Fruit fly (Drosophila melanogaster): ENCODE data around the gene eIF4E1.
A peak's percentile ranks its signal among the peaks of the same experiment; 100 is the strongest.

The eIF4E1 gene

DNA sequence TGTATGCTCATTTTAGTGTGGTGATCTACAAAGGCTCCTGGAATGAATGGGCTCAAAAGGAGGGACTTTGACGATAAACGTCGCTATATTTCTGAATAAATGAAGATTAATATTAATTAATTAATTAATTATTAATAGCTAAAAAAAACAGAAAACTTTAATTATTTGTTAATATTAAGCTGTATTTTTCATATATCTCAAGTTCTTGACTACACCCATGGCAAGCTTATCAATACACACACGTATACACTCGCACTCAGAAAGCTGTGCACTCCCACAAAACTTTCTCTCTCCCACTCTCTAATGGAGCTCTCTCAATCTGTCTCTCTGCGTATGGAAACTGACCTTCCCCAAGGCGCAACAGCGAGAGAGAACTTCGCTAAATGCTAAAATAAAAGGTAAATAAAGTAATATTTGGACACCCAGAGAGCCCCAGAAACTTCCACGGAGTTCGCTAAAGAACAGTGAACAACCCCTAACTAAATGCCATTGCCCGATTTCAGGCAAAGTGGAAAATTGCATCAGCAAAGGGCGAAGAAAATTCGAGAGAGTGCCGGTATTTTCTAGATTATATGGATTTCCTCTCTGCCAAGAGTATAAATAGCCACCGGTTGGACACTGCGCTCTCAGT is 28.8 kb downstream of the eIF4E1 start (continued):
- TF ChIP-seq bigmax (GFP tag; optimal IDR thresholded peaks at IDR 0.05) (no peak), ato (GFP tag; IDR thresholded peaks at IDR 0.05; ENCODE audit: partially characterized antibody) (no peak), CG43689 (GFP tag; IDR thresholded peaks at IDR 0.05) (no peak), CG15514 (GFP tag; optimal IDR thresholded peaks at IDR 0.05) (peak; percentile 56), CG11560 (tag; IDR thresholded peaks at IDR 0.05) (no peak), sc (optimal IDR thresholded peaks at IDR 0.05) (no peak), sc (GFP tag; optimal IDR thresholded peaks at IDR 0.05) (peak; percentile 55), CG16813 (GFP tag; IDR thresholded peaks at IDR 0.05; ENCODE audit: partially characterized antibody) (no peak), dan (GFP tag; IDR thresholded peaks at IDR 0.05) (no peak), CG11723 (GFP tag; optimal IDR thresholded peaks at IDR 0.05) (peak; percentile 51), gcm (GFP tag; optimal IDR thresholded peaks at IDR 0.05) (peak; percentile 33), Xrp1 (GFP tag; IDR thresholded peaks at IDR 0.05) (peak; percentile 75), peb (GFP tag; IDR thresholded peaks at IDR 0.05) (peak; percentile 40), repo (GFP tag; optimal IDR thresholded peaks at IDR 0.05) (no peak), CG2875 (GFP tag; optimal IDR thresholded peaks at IDR 0.05) (peak; percentile 64), CG8388 (GFP tag; optimal IDR thresholded peaks at IDR 0.05) (peak; percentile 67), pros (GFP tag; optimal IDR thresholded peaks at IDR 0.05) (no peak), B-H2 (GFP tag; optimal IDR thresholded peaks at IDR 0.05) (peak; percentile 69), H2.0 (GFP tag; IDR thresholded peaks at IDR 0.05) (peak; percentile 54; the same call in 1 of the 2 replicates), ftz-f1 (GFP tag; optimal IDR thresholded peaks at IDR 0.05) (no peak), CG9437 (GFP tag; optimal IDR thresholded peaks at IDR 0.05) (peak; percentile 22), CG17612 (GFP tag; IDR thresholded peaks at IDR 0.05) (0 out of 2 replicates have a peak, but pooled peaks have one; percentile 24), Opbp (GFP tag; IDR thresholded peaks at IDR 0.05; ENCODE audit: partially characterized antibody) (peak; percentile 45; the same call in 1 of the 3 replicates), sna (GFP tag; IDR thresholded peaks at IDR 0.05; ENCODE audit: partially characterized antibody) (peak; percentile 67; the same call in 1 of the 2 replicates), phol (tag; optimal IDR thresholded peaks at IDR 0.05) (peak; percentile 68), pan (optimal IDR thresholded peaks at IDR 0.05) (no peak), pan (GFP tag; optimal IDR thresholded peaks at IDR 0.05 in 1 of 2, IDR thresholded peaks at IDR 0.05 in 1 of 2) (peak in 1 of 2 experiments; percentile 50), CG3407 (GFP tag; optimal IDR thresholded peaks at IDR 0.05) (peak; percentile 54), Sox102F (GFP tag; optimal IDR thresholded peaks at IDR 0.05) (peak; percentile 76), sob (GFP tag; IDR thresholded peaks at IDR 0.05) (peak; percentile 85), kni (GFP tag; optimal IDR thresholded peaks at IDR 0.05) (no peak), wek (GFP tag; optimal IDR thresholded peaks at IDR 0.05) (no peak), zen2 (GFP tag; IDR thresholded peaks at IDR 0.05; ENCODE audit: partially characterized antibody) (peak; percentile 28; the same call in 1 of the 3 replicates), CG6689 (GFP tag; IDR thresholded peaks at IDR 0.05) (peak; percentile 69), HLH3B (GFP tag; IDR thresholded peaks at IDR 0.05) (peak; percentile 78), pb (GFP tag; optimal IDR thresholded peaks at IDR 0.05) (no peak), tio (GFP tag; optimal IDR thresholded peaks at IDR 0.05) (no peak), CG11695 (GFP tag; IDR thresholded peaks at IDR 0.05) (peak; percentile 89), CG18476 (GFP tag; optimal IDR thresholded peaks at IDR 0.05) (peak; percentile 60), Dek (tag; optimal IDR thresholded peaks at IDR 0.05) (peak; percentile 23), Dp (GFP tag; optimal IDR thresholded peaks at IDR 0.05) (no peak), Scr (GFP tag; IDR thresholded peaks at IDR 0.05; ENCODE audit: partially characterized antibody) (no peak), CG17912 (GFP tag; optimal IDR thresholded peaks at IDR 0.05) (no peak), Trl (optimal IDR thresholded peaks at IDR 0.05) (peak; percentile 94 to 96), Trl (GFP tag; optimal IDR thresholded peaks at IDR 0.05) (peak; percentile 32), CG11093 (GFP tag; IDR thresholded peaks at IDR 0.05) (peak; percentile 53; the same call in 1 of the 3 replicates), fd64A (GFP tag; optimal IDR thresholded peaks at IDR 0.05) (no peak), H15 (GFP tag; IDR thresholded peaks at IDR 0.05) (peak; percentile 62; the same call in 1 of the 3 replicates), Ravus (GFP tag; IDR thresholded peaks at IDR 0.05) (peak; percentile 26; the same call in 1 of the 2 replicates), Usf (GFP tag; optimal IDR thresholded peaks at IDR 0.05) (no peak)
